Fruit fly (Drosophila melanogaster) whole organism, pupa: ENCODE results near the gene Bet1.
A peak's percentile ranks its signal among the peaks of the same experiment; 100 is the strongest.

ENCODE experiments used
- CG10348 ChIP-seq: fragments of 200-800 bp; sonication (Bioruptor generic); IDR thresholded peaks from 2 replicates; pipeline ENCODE4 v1.3.6; 2022; ENCODE audit warnings: missing biosample characterization, missing genetic modification characterization
- CG12605 ChIP-seq: fragments of 200-800 bp; sonication (Bioruptor generic); IDR thresholded peaks from 2 replicates; pipeline ENCODE4 v1.3.6; 2022; ENCODE audit warnings: missing biosample characterization, missing genetic modification characterization
- CG13204 ChIP-seq: fragments of 200-800 bp; sonication (Bioruptor generic); optimal IDR thresholded peaks from 2 replicates; lab custom pipeline; 2018; ENCODE audit warnings: missing biosample characterization, mild to moderate bottlenecking, missing genetic modification characterization, moderate library complexity
- CG14655 ChIP-seq: fragments of 200-800 bp; sonication (Bioruptor generic); optimal IDR thresholded peaks from 3 replicates; lab custom pipeline; 2017; ENCODE audit warnings: mild to moderate bottlenecking, missing biosample characterization, missing genetic modification reagents, missing genetic modification characterization
- CG15710 ChIP-seq: fragments of 200-800 bp; sonication (Bioruptor generic); optimal IDR thresholded peaks from 2 replicates; lab custom pipeline; 2018; ENCODE audit warnings: missing biosample characterization, mild to moderate bottlenecking, missing genetic modification characterization, moderate library complexity
- CG17806 ChIP-seq: fragments of 200-800 bp; sonication (Bioruptor generic); optimal IDR thresholded peaks from 2 replicates; lab custom pipeline; 2018; ENCODE audit warnings: missing biosample characterization, mild to moderate bottlenecking, missing genetic modification characterization, moderate library complexity
- CG32121 ChIP-seq: fragments of 200-800 bp; sonication (Bioruptor generic); IDR thresholded peaks from 2 replicates; pipeline ENCODE4 v1.3.6; 2022; ENCODE audit warnings: missing biosample characterization, missing genetic modification characterization
- CG34367 ChIP-seq: fragments of 200-800 bp; sonication (Bioruptor generic); optimal IDR thresholded peaks from 2 replicates; lab custom pipeline; 2018; ENCODE audit warnings: missing biosample characterization, mild to moderate bottlenecking, missing genetic modification characterization
- CG4496 ChIP-seq: fragments of 200-800 bp; sonication (Bioruptor generic); IDR thresholded peaks from 3 replicates; pipeline ENCODE4 v1.3.6; 2022; ENCODE audit warnings: missing biosample characterization, missing genetic modification characterization
- CG8159 ChIP-seq: fragments of 200-800 bp; sonication (Bioruptor generic); optimal IDR thresholded peaks from 3 replicates; lab custom pipeline; 2018; ENCODE audit warnings: missing biosample characterization, mild to moderate bottlenecking, missing genetic modification characterization, moderate library complexity
- CG8301 ChIP-seq: fragments of 200-800 bp; sonication (Bioruptor generic); optimal IDR thresholded peaks from 2 replicates; lab custom pipeline; 2018; ENCODE audit warnings: missing biosample characterization, mild to moderate bottlenecking, missing genetic modification characterization
- CG9948 ChIP-seq: fragments of 200-800 bp; sonication (Bioruptor generic); optimal IDR thresholded peaks from 2 replicates; lab custom pipeline; 2018; ENCODE audit warnings: missing biosample characterization, mild to moderate bottlenecking, missing genetic modification characterization, moderate library complexity
- D1 ChIP-seq: fragments of 200-800 bp; sonication (Bioruptor generic); optimal IDR thresholded peaks from 2 replicates; lab custom pipeline; 2018; ENCODE audit warnings: missing biosample characterization, mild to moderate bottlenecking, missing genetic modification characterization, moderate library complexity
- EcR ChIP-seq: fragments of 200-800 bp; sonication (Bioruptor generic); optimal IDR thresholded peaks from 3 replicates; lab custom pipeline; 2019; ENCODE audit warnings: missing biosample characterization, missing genetic modification characterization, mild to moderate bottlenecking, moderate library complexity, missing genetic modification reagents
- Ets98B ChIP-seq: fragments of 200-800 bp; sonication (Bioruptor generic); IDR thresholded peaks from 2 replicates; pipeline ENCODE4 v1.3.6; 2022; ENCODE audit warnings: missing biosample characterization, missing genetic modification characterization
- Pif1A ChIP-seq: fragments of 200-800 bp; sonication (Bioruptor generic); optimal IDR thresholded peaks from 3 replicates; lab custom pipeline; 2016; ENCODE audit warnings: missing biosample characterization, missing genetic modification characterization
- Pif1B ChIP-seq: fragments of 200-800 bp; sonication (Bioruptor generic); optimal IDR thresholded peaks from 3 replicates; lab custom pipeline; 2016; ENCODE audit warnings: missing biosample characterization, missing genetic modification characterization
- Snoo ChIP-seq: fragments of 200-800 bp; sonication (Bioruptor generic); optimal IDR thresholded peaks from 3 replicates; lab custom pipeline; 2017; ENCODE audit warnings: missing biosample characterization, mild to moderate bottlenecking, missing genetic modification characterization, inconsistent platforms
- fd96Ca ChIP-seq: fragments of 200-800 bp; sonication (Bioruptor generic); IDR thresholded peaks from 3 replicates; pipeline ENCODE4 v1.3.6; 2022; ENCODE audit warnings: missing biosample characterization, missing genetic modification characterization
- gl ChIP-seq: fragments of 200-800 bp; sonication (Bioruptor generic); optimal IDR thresholded peaks from 2 replicates; lab custom pipeline; 2018; ENCODE audit warnings: missing biosample characterization, mild to moderate bottlenecking, missing genetic modification characterization
- rn ChIP-seq: fragments of 200-800 bp; sonication (Bioruptor generic); IDR thresholded peaks from 2 replicates; pipeline ENCODE4 v1.3.6; 2022; ENCODE audit warnings: missing biosample characterization, missing genetic modification characterization

Bet1 gene

dm6 chr3L:19261213-19261612 is at the start of gene Bet1:
Gene Bet1 (plus strand): TSS chr3L:19261394.
- TF ChIP-seq CG17806 (tag; lab: Kevin White, UChicago), result no peak
- peak; percentile 50; the same call in 1 of the 3 replicates for TF ChIP-seq fd96Ca (GFP tag; lab: Robert Waterston, UW)
- 0 out of 3 replicates have a peak, but pooled peaks have one; percentile 34 for TF ChIP-seq CG4496 (GFP tag; lab: Robert Waterston, UW)
- TF ChIP-seq Snoo (tag; lab: Kevin White, UChicago), result no peak
- TF ChIP-seq, all 21 proteins: peak for 2

dm6 chr3L:19214223-19214622 is 47.0 kb upstream of the Bet1 start:
- TF ChIP-seq CG14655 (GFP tag; lab: Kevin White, UChicago) (no peak), Pif1B (GFP tag; lab: Kevin White, UChicago) (no peak), CG12605 (GFP tag; lab: Robert Waterston, UW) (no peak), CG8159 (no peak), CG8301 (tag; lab: Kevin White, UChicago) (no peak), CG17806 (tag; lab: Kevin White, UChicago) (no peak), fd96Ca (GFP tag; lab: Robert Waterston, UW) (no peak), D1 (tag; lab: Kevin White, UChicago) (no peak), CG4496 (GFP tag; lab: Robert Waterston, UW) (no peak), Ets98B (GFP tag; lab: Robert Waterston, UW) (no peak), rn (GFP tag; lab: Robert Waterston, UW) (no peak), Pif1A (GFP tag; lab: Kevin White, UChicago) (no peak)

- TF ChIP-seq CG17806 (tag; lab: Kevin White, UChicago) (peak; percentile 19), D1 (tag; lab: Kevin White, UChicago) (no peak), CG14655 (GFP tag; lab: Kevin White, UChicago) (peak; percentile 12), CG9948 (tag; lab: Kevin White, UChicago) (peak; percentile 10), CG8301 (tag; lab: Kevin White, UChicago) (peak; percentile 23), CG10348 (GFP tag; lab: Robert Waterston, UW) (no peak), CG12605 (GFP tag; lab: Robert Waterston, UW) (no peak), CG8159 (no peak), Ets98B (GFP tag; lab: Robert Waterston, UW) (no peak), Pif1A (GFP tag; lab: Kevin White, UChicago) (no peak)
Measured at dm6 chr3L:19216377-19216776, 44.8 kb upstream of the Bet1 start.

- no peak for TF ChIP-seq gl
- TF ChIP-seq CG10348 (GFP tag; lab: Robert Waterston, UW), result no peak
- TF ChIP-seq CG12605 (GFP tag; lab: Robert Waterston, UW), result no peak
- no peak for TF ChIP-seq CG17806 (tag; lab: Kevin White, UChicago)
- no peak for TF ChIP-seq rn (GFP tag; lab: Robert Waterston, UW)
- no peak for TF ChIP-seq EcR (GFP tag; lab: Kevin White, UChicago)
- TF ChIP-seq CG14655 (GFP tag; lab: Kevin White, UChicago), result no peak
Measured at dm6 chr3L:19221455-19221854, 39.7 kb upstream of the Bet1 start.

- TF ChIP-seq CG9948 (tag; lab: Kevin White, UChicago) (no peak), CG32121 (GFP tag; lab: Robert Waterston, UW) (no peak), EcR (GFP tag; lab: Kevin White, UChicago) (no peak), D1 (tag; lab: Kevin White, UChicago) (no peak), Pif1A (GFP tag; lab: Kevin White, UChicago) (no peak), Snoo (tag; lab: Kevin White, UChicago) (no peak), CG13204 (no peak), CG17806 (tag; lab: Kevin White, UChicago) (no peak), CG12605 (GFP tag; lab: Robert Waterston, UW) (no peak), Ets98B (GFP tag; lab: Robert Waterston, UW) (no peak)
Measured at dm6 chr3L:19225687-19226086, 35.5 kb upstream of the Bet1 start.

- TF ChIP-seq CG9948 (tag; lab: Kevin White, UChicago), result no peak
- TF ChIP-seq CG8301 (tag; lab: Kevin White, UChicago), result no peak
- no peak for TF ChIP-seq D1 (tag; lab: Kevin White, UChicago)
- TF ChIP-seq CG10348 (GFP tag; lab: Robert Waterston, UW), result no peak
- no peak for TF ChIP-seq CG34367 (tag; lab: Kevin White, UChicago)
- TF ChIP-seq gl, result no peak
- TF ChIP-seq CG15710 (tag; lab: Kevin White, UChicago), result no peak
- TF ChIP-seq Ets98B (GFP tag; lab: Robert Waterston, UW), result no peak
- no peak for TF ChIP-seq CG32121 (GFP tag; lab: Robert Waterston, UW)
- TF ChIP-seq CG4496 (GFP tag; lab: Robert Waterston, UW), result no peak
Measured at dm6 chr3L:19228371-19228817, 32.8 kb upstream of the Bet1 start.

- TF ChIP-seq CG12605 (GFP tag; lab: Robert Waterston, UW), result no peak
- no peak for TF ChIP-seq EcR (GFP tag; lab: Kevin White, UChicago)
- no peak for TF ChIP-seq D1 (tag; lab: Kevin White, UChicago)
- no peak for TF ChIP-seq fd96Ca (GFP tag; lab: Robert Waterston, UW)
- TF ChIP-seq CG17806 (tag; lab: Kevin White, UChicago), result no peak
- no peak for TF ChIP-seq Ets98B (GFP tag; lab: Robert Waterston, UW)
- no peak for TF ChIP-seq rn (GFP tag; lab: Robert Waterston, UW)
- no peak for TF ChIP-seq CG34367 (tag; lab: Kevin White, UChicago)
- TF ChIP-seq CG32121 (GFP tag; lab: Robert Waterston, UW), result no peak
- TF ChIP-seq CG9948 (tag; lab: Kevin White, UChicago), result no peak
- TF ChIP-seq, all 21 proteins: peak for 0
Measured at dm6 chr3L:19228857-19229398, 32.3 kb upstream of the Bet1 start.
